Worm (Caenorhabditis elegans): Measurements from ENCODE around the gene T27C5.10.
"Not testable (repeated sequence)": the region's sequence is repeated elsewhere in the genome, so short reads cannot be mapped to it uniquely, and the experiment has no call there.

T27C5.10 gene

ce11 chrV:17436492-17436891 lies 6.5 kb upstream of the T27C5.10 start, which contains the start of gene F20E11.18:
Gene F20E11.18 (minus strand): TSS chrV:17436592.
- TF ChIP-seq hlh-30 (tag; optimal IDR thresholded peaks at IDR 0.05; ENCODE audit: insufficient read depth) = no peak

ce11 chrV:17430903-17431302 lies 937 bp upstream of the T27C5.10 start, which contains the start of gene srbc-27:
Gene srbc-27 (plus strand): TSS chrV:17431203.
- no peak for TF ChIP-seq nhr-28 (tag; optimal IDR thresholded peaks at IDR 0.05)
- no peak for TF ChIP-seq zfp-3 (GFP tag; conservative IDR thresholded peaks at IDR 0.05)
- TF ChIP-seq ceh-32 (tag; optimal IDR thresholded peaks at IDR 0.05; ENCODE audit: poor library complexity) = no peak
- TF ChIP-seq dpl-1 (GFP tag; optimal IDR thresholded peaks at IDR 0.05) = no peak
- TF ChIP-seq hlh-11 (tag; optimal IDR thresholded peaks at IDR 0.05) = no peak
- no peak for TF ChIP-seq ceh-28 (tag; optimal IDR thresholded peaks at IDR 0.05)
- TF ChIP-seq mxl-2 (GFP tag; conservative IDR thresholded peaks at IDR 0.05) = no peak
- no peak for TF ChIP-seq nhr-237 (tag; optimal IDR thresholded peaks at IDR 0.05)
- no peak for TF ChIP-seq pha-4 (GFP tag; IDR thresholded peaks at IDR 0.05)
- TF ChIP-seq pha-4 (tag; optimal IDR thresholded peaks at IDR 0.05) = no peak
- no peak for TF ChIP-seq arid-1 (GFP tag; conservative IDR thresholded peaks at IDR 0.05)

- TF ChIP-seq ZK546.5 (tag; optimal IDR thresholded peaks at IDR 0.05) (no peak), mxl-2 (GFP tag; conservative IDR thresholded peaks at IDR 0.05) (no peak), hlh-11 (tag; optimal IDR thresholded peaks at IDR 0.05) (no peak), daf-16 (GFP tag; optimal IDR thresholded peaks at IDR 0.05) (no peak), daf-16 (tag; optimal IDR thresholded peaks at IDR 0.05) (no peak), skn-1 (tag; optimal IDR thresholded peaks at IDR 0.05) (no peak), set-16 (GFP tag; IDR thresholded peaks at IDR 0.05) (peak; percentile 84), hif-1 (tag; optimal IDR thresholded peaks at IDR 0.05) (no peak), egl-27 (tag; optimal IDR thresholded peaks at IDR 0.05) (no peak)
Observed at ce11 chrV:17429262-17429661, 704 bp downstream of the T27C5.10 start.

ce11 chrV:17428609-17429008 lies 1.4 kb downstream of the T27C5.10 start:
- TF ChIP-seq lim-7 (GFP tag; IDR thresholded peaks at IDR 0.05) (peak; percentile 54; the same call in 1 of the 2 replicates), Y48G9A.11 (GFP tag; IDR thresholded peaks at IDR 0.05) (peak; percentile 77), unc-62 (GFP tag; optimal IDR thresholded peaks at IDR 0.05 in 1 of 2) (peak in 1 of 2 experiments; percentile 22)
- not testable (repeated sequence) for TF ChIP-seq unc-62 (tag; optimal IDR thresholded peaks at IDR 0.05)

ce11 chrV:17416833-17417232 lies 13.1 kb downstream of the T27C5.10 start, which contains the start of gene clc-21:
Gene clc-21 (plus strand): TSS chrV:17417133.
- no peak for TF ChIP-seq lin-1 (GFP tag; IDR thresholded peaks at IDR 0.05)
- no peak for TF ChIP-seq mdl-1 (tag; optimal IDR thresholded peaks at IDR 0.05)
- no peak for TF ChIP-seq nhr-10 (tag; optimal IDR thresholded peaks at IDR 0.05)
- TF ChIP-seq mxl-3 (GFP tag; optimal IDR thresholded peaks at IDR 0.05) = no peak
- TF ChIP-seq nhr-28 (tag; optimal IDR thresholded peaks at IDR 0.05) = peak; percentile 2

ce11 chrV:17414951-17415350 lies 15.0 kb downstream of the T27C5.10 start, which contains the start of gene T27C5.12:
Gene T27C5.12 (plus strand): TSS chrV:17415251.
- TF ChIP-seq saeg-2 (GFP tag; IDR thresholded peaks at IDR 0.05) = no peak
- no peak for TF ChIP-seq Y75B8A.6 (GFP tag; IDR thresholded peaks at IDR 0.05)
- TF ChIP-seq madf-5 (GFP tag; IDR thresholded peaks at IDR 0.05) = no peak
- no peak for TF ChIP-seq lir-3 (tag; optimal IDR thresholded peaks at IDR 0.05)
- no peak for TF ChIP-seq F44E2.7 (GFP tag; IDR thresholded peaks at IDR 0.05)
- no peak for TF ChIP-seq dve-1 (tag; optimal IDR thresholded peaks at IDR 0.05; ENCODE audit: insufficient read depth)
- TF ChIP-seq egl-43 (GFP tag; IDR thresholded peaks at IDR 0.05) = no peak
- TF ChIP-seq F10B5.3 (tag; optimal IDR thresholded peaks at IDR 0.05) = no peak
- TF ChIP-seq hlh-30 (tag; optimal IDR thresholded peaks at IDR 0.05; ENCODE audit: insufficient read depth) = no peak
- no peak for TF ChIP-seq daf-8 (GFP tag; IDR thresholded peaks at IDR 0.05)
- TF ChIP-seq nhr-111 (GFP tag; optimal IDR thresholded peaks at IDR 0.05) = no peak
- no peak for TF ChIP-seq rbr-2 (tag; optimal IDR thresholded peaks at IDR 0.05)
- no peak for TF ChIP-seq ZK337.2 (GFP tag; IDR thresholded peaks at IDR 0.05)

All from whole organism, L4 larva.